Worm (Caenorhabditis elegans) whole organism, mixed stage, embryonic: ENCODE data around the gene K10H10.7.

ENCODE experiments used
- blmp-1 ChIP-seq: fragments of 150-350 bp; optimal IDR thresholded peaks from 2 replicates; lab custom pipeline; 2014; ENCODE audit warnings: missing biosample characterization, missing genetic modification characterization
- snpc-4 ChIP-seq: fragments of 150-350 bp; optimal IDR thresholded peaks from 2 replicates; lab custom pipeline; 2014; ENCODE audit warnings: missing biosample characterization, missing genetic modification characterization
- unc-120 ChIP-seq: sonication (generic microtip); optimal IDR thresholded peaks from 2 replicates; lab custom pipeline; 2017; ENCODE audit warnings: missing genetic modification characterization, missing compliant biosample characterization; ENCODE audit not compliant: poor library complexity, severe bottlenecking

- no peak for TF ChIP-seq blmp-1 (tag; lab: Kevin White, UChicago)
- no peak for TF ChIP-seq snpc-4 (tag; lab: Kevin White, UChicago)
- no peak for TF ChIP-seq unc-120 (tag; lab: Kevin White, UChicago)
These were observed 27.7 kb downstream of the K10H10.7 start, which contains the start of gene C13B4.1 for ce11 chrII:14479583-14480245.
